Worm (Caenorhabditis elegans): ENCODE results near the gene F21D12.3.

F21D12.3 gene

DNA sequence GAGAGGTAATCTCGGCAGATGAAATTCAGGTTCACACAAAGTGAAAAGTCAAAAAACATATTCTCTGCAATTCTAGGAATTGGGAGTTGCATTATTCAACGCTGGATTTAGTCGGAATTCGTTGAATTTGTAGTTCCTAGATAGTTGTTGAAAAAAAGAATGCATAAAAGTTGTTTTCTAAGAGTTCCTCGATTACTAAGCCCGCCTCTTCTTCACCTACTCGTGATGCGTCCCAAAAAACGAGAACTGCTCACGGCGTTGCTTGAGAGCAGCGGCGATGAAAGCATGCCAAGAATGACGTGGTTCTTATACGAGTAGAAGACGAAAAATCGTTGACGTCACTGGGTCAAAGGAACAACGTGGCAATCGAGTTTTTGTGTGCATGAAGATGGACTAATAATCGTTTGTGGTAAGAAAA, 1.2 kb upstream of the F21D12.3 start (continued):
- TF ChIP-seq Y53G8AR.9 (GFP tag; conservative IDR thresholded peaks at IDR 0.05) (no peak), athp-1 (tag; optimal IDR thresholded peaks at IDR 0.05) (no peak), mxl-1 (tag; optimal IDR thresholded peaks at IDR 0.05) (no peak), mcd-1 (GFP tag; IDR thresholded peaks at IDR 0.05) (no peak), snpc-3.4 (tag; optimal IDR thresholded peaks at IDR 0.05) (no peak), sea-2 (GFP tag; IDR thresholded peaks at IDR 0.05) (no peak), somi-1 (GFP tag; optimal IDR thresholded peaks at IDR 0.05) (peak; percentile 51), repo-1 (tag; optimal IDR thresholded peaks at IDR 0.05) (no peak), ceh-100 (GFP tag; IDR thresholded peaks at IDR 0.05) (no peak), Y53F4B.3 (GFP tag; IDR thresholded peaks at IDR 0.05) (no peak), him-1 (tag; optimal IDR thresholded peaks at IDR 0.05) (no peak), ZK185.1 (tag; optimal IDR thresholded peaks at IDR 0.05; ENCODE audit: poor library complexity, severe bottlenecking) (peak; percentile 16), cebp-2 (GFP tag; IDR thresholded peaks at IDR 0.05) (no peak), akir-1 (GFP tag; optimal IDR thresholded peaks at IDR 0.05) (no peak), lsl-1 (GFP tag; optimal IDR thresholded peaks at IDR 0.05) (no peak), C17E4.6 (GFP tag; IDR thresholded peaks at IDR 0.05) (no peak), B0261.1 (tag; optimal IDR thresholded peaks at IDR 0.05) (no peak), zfh-2 (GFP tag; conservative IDR thresholded peaks at IDR 0.05) (no peak), Y56A3A.18 (GFP tag; IDR thresholded peaks at IDR 0.05) (no peak), K12H6.12 (tag; optimal IDR thresholded peaks at IDR 0.05) (peak; percentile 79), F57A8.1 (GFP tag; optimal IDR thresholded peaks at IDR 0.05) (no peak)

DNA sequence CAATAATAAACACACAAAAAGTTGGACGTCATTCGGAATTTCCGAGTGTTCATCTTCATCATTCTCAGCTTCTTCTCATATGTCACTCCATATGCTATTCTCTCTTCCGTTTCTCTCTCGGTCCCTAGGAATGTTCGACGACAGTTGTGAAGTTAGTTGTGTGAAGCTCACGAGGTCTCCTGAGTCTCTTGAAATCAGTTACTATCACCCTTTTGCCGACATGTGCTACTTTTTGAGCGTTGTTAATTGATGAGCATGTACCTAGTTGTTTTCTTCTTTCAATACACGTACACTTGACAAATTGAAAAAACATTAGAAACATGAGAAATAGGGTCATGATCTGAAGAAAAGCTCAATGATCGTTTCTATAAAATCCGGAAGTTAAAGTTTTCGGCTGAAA, 508 bp downstream of the F21D12.3 start:
- no peak for TF ChIP-seq nhr-80 (tag; optimal IDR thresholded peaks at IDR 0.05)
- TF ChIP-seq lin-35 (GFP tag; optimal IDR thresholded peaks at IDR 0.05) = peak in 1 of 3 experiments; percentile 41
- 0 out of 2 replicates have a peak, but pooled peaks have one; percentile 18 for TF ChIP-seq rcor-1 (GFP tag; IDR thresholded peaks at IDR 0.05)
- TF ChIP-seq nfyb-1 (GFP tag; IDR thresholded peaks at IDR 0.05) = peak; percentile 55; the same call in 1 of the 2 replicates
- no peak for TF ChIP-seq repo-1 (tag; optimal IDR thresholded peaks at IDR 0.05)

- TF ChIP-seq snpc-4 (GFP tag; optimal IDR thresholded peaks at IDR 0.05) (no peak), snpc-4 (tag; optimal IDR thresholded peaks at IDR 0.05) (no peak), ztf-3 (GFP tag; optimal IDR thresholded peaks at IDR 0.05) (no peak), nfya-1 (tag; optimal IDR thresholded peaks at IDR 0.05; ENCODE audit: borderline replicate concordance, insufficient read depth) (no peak), lir-1 (GFP tag; conservative IDR thresholded peaks at IDR 0.05) (no peak), rpc-1 (optimal IDR thresholded peaks at IDR 0.05) (no peak), rpc-1 (tag; optimal IDR thresholded peaks at IDR 0.05) (no peak), ekl-4 (GFP tag; IDR thresholded peaks at IDR 0.05) (no peak), Y56A3A.18 (GFP tag; IDR thresholded peaks at IDR 0.05) (no peak), mcd-1 (GFP tag; IDR thresholded peaks at IDR 0.05) (no peak), B0261.1 (tag; optimal IDR thresholded peaks at IDR 0.05) (no peak), sdz-38 (tag; optimal IDR thresholded peaks at IDR 0.05) (no peak), ceh-100 (GFP tag; IDR thresholded peaks at IDR 0.05) (peak; percentile 46; the same call in 1 of the 2 replicates), zim-3 (tag; optimal IDR thresholded peaks at IDR 0.05) (peak; percentile 86), ceh-27 (GFP tag; optimal IDR thresholded peaks at IDR 0.05) (no peak), mes-4 (tag; optimal IDR thresholded peaks at IDR 0.05) (no peak), ceh-79 (tag; optimal IDR thresholded peaks at IDR 0.05) (no peak), F10E7.11 (tag; optimal IDR thresholded peaks at IDR 0.05) (peak; percentile 74), K11D2.4 (GFP tag; IDR thresholded peaks at IDR 0.05) (peak; percentile 71), T07F8.4 (tag; optimal IDR thresholded peaks at IDR 0.05) (no peak), dpff-1 (tag; optimal IDR thresholded peaks at IDR 0.05) (no peak), sea-2 (GFP tag; IDR thresholded peaks at IDR 0.05) (no peak), ceh-58 (GFP tag; IDR thresholded peaks at IDR 0.05) (no peak), C17E4.6 (GFP tag; IDR thresholded peaks at IDR 0.05) (no peak), hlh-26 (GFP tag; conservative IDR thresholded peaks at IDR 0.05) (no peak), attf-6 (GFP tag; IDR thresholded peaks at IDR 0.05) (no peak), him-1 (tag; optimal IDR thresholded peaks at IDR 0.05) (no peak), somi-1 (GFP tag; optimal IDR thresholded peaks at IDR 0.05) (no peak), ama-1 (optimal IDR thresholded peaks at IDR 0.05) (no peak), ama-1 (GFP tag; optimal IDR thresholded peaks at IDR 0.05) (peak in 1 of 2 experiments; percentile 25)
These were observed 4.4 kb downstream of the F21D12.3 start for ce11 chrII:7319471-7319870.

Data from whole organism, young adult.